Worm (Caenorhabditis elegans) whole organism, midembryonic: ENCODE measurements around the gene C43F9.4.

ENCODE experiments used
- T22C8.4 ChIP-seq: fragments of 200-800 bp; sonication (Bioruptor generic); IDR thresholded peaks from 2 replicates; pipeline ENCODE4 v1.3.6; 2022; ENCODE audit warnings: missing genetic modification characterization, missing compliant biosample characterization
- tab-1 ChIP-seq: fragments of 200-800 bp; sonication (Bioruptor generic); IDR thresholded peaks from 2 replicates; pipeline ENCODE4 v1.3.6; 2022; ENCODE audit warnings: missing genetic modification characterization, missing compliant biosample characterization
- ztf-29 ChIP-seq: fragments of 200-800 bp; sonication (Bioruptor generic); IDR thresholded peaks from 2 replicates; pipeline ENCODE4 v1.3.6; 2022; ENCODE audit warnings: missing genetic modification reagents, missing genetic modification characterization, missing compliant biosample characterization

- TF ChIP-seq T22C8.4 (GFP tag; lab: Robert Waterston, UW): no peak
- TF ChIP-seq ztf-29 (GFP tag; lab: Robert Waterston, UW): no peak
- no peak for TF ChIP-seq tab-1 (GFP tag; lab: Robert Waterston, UW)
Measured at ce11 chrIV:10584237-10584636, 4.7 kb downstream of the C43F9.4 start, which contains the start of gene oac-8.
